Fruit fly (Drosophila melanogaster): ENCODE measurements around the gene hay.

Gene hay

DNA sequence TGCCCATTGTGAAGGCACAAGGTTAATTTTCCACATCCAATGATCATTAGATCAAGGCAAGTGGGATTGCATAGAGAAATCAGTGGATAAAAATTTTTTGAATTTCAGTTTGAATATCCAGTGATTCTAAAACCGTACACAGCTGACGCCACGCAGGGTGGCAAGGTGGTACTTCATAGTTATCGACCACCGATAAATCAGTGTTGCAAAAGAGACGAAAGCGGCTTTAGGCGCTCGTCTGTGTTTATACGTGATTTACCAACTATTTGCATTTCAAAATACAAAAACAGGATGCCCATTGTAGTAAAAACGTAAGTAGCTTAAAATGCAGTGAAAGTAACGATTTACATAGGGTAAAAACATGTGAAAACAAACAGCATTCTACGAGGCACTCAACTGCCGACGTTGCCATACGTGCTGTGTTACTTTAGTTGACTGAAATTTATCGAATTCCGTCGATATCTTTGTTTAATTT is at the start of gene hay, which contains the start of the genes CG42535 and CG34001:
TSS of gene hay (plus strand) at position 195 of the 475 bp plus-strand sequence.
TSS of gene CG42535 (minus strand) at position 51 of the 475 bp plus-strand sequence.
TSS of gene CG34001 (plus strand) at position 195 of the 475 bp plus-strand sequence.
- TF ChIP-seq toe (GFP tag; optimal IDR thresholded peaks at IDR 0.05) (no peak), pad (GFP tag; optimal IDR thresholded peaks at IDR 0.05) (peak; percentile 16), bab1 (GFP tag; optimal IDR thresholded peaks at IDR 0.05) (peak; percentile 24), cic (GFP tag; optimal IDR thresholded peaks at IDR 0.05) (no peak), Crg-1 (GFP tag; optimal IDR thresholded peaks at IDR 0.05) (no peak), CG5204 (GFP tag; optimal IDR thresholded peaks at IDR 0.05) (no peak), ovo (GFP tag; optimal IDR thresholded peaks at IDR 0.05) (no peak), CG14711 (tag; optimal IDR thresholded peaks at IDR 0.05) (peak; percentile 4), kay (GFP tag; ENCODE audit: borderline replicate concordance) (no peak), CG7045 (GFP tag; optimal IDR thresholded peaks at IDR 0.05) (no peak), cnc (optimal IDR thresholded peaks at IDR 0.05) (no peak), CG11617 (GFP tag; optimal IDR thresholded peaks at IDR 0.05) (no peak), CG12768 (GFP tag; optimal IDR thresholded peaks at IDR 0.05) (no peak), Hr96 (GFP tag; optimal IDR thresholded peaks at IDR 0.05) (peak; percentile 1), CG7101 (tag; optimal IDR thresholded peaks at IDR 0.05) (peak; percentile 11), CG1620 (GFP tag; optimal IDR thresholded peaks at IDR 0.05) (no peak), Clk (GFP tag; optimal IDR thresholded peaks at IDR 0.05) (no peak), tj (GFP tag; optimal IDR thresholded peaks at IDR 0.05) (no peak), Mnt (GFP tag; optimal IDR thresholded peaks at IDR 0.05) (no peak), CG33017 (tag; optimal IDR thresholded peaks at IDR 0.05) (no peak)

DNA sequence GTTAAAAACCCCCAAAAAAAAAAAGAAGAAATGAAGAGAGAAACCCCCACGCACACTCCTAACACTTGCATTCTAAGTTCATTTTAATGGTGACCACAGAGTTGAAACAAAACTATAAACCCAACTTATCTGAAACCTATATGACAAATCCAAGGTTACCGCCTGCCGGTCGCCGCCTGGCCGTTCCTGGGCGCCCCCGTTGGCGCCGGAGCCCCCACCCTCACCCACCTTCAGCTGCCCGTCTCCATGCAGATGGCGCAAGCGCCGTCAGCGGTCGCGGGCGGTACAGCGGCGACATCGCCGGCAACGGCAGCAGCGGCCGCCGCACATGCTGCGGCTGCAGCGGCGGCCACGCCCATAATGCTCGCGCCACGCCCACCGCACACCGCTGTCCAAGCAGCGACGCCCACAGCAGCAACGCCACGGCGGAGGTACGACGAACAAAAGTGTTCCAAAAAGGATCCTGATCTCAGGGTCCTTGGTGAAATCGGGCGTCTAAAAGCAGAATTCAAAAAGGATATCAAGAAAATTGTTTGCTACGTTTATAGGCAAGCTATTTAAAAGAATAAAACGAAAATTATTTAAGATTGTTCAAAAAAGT is 49.1 kb upstream of the hay start:
- no peak for TF ChIP-seq CG12768 (GFP tag; optimal IDR thresholded peaks at IDR 0.05)
- no peak for TF ChIP-seq cnc (optimal IDR thresholded peaks at IDR 0.05)
- TF ChIP-seq toe (GFP tag; optimal IDR thresholded peaks at IDR 0.05), result no peak
- no peak for TF ChIP-seq bab1 (GFP tag; optimal IDR thresholded peaks at IDR 0.05)
- TF ChIP-seq CG1620 (GFP tag; optimal IDR thresholded peaks at IDR 0.05), result no peak
- TF ChIP-seq cic (GFP tag; optimal IDR thresholded peaks at IDR 0.05), result no peak
- TF ChIP-seq CG5204 (GFP tag; optimal IDR thresholded peaks at IDR 0.05), result no peak
- no peak for TF ChIP-seq tj (GFP tag; optimal IDR thresholded peaks at IDR 0.05)
- TF ChIP-seq pad (GFP tag; optimal IDR thresholded peaks at IDR 0.05), result no peak
- no peak for TF ChIP-seq ovo (GFP tag; optimal IDR thresholded peaks at IDR 0.05)
- TF ChIP-seq CG33017 (tag; optimal IDR thresholded peaks at IDR 0.05), result no peak
- TF ChIP-seq CG11617 (GFP tag; optimal IDR thresholded peaks at IDR 0.05), result no peak

DNA sequence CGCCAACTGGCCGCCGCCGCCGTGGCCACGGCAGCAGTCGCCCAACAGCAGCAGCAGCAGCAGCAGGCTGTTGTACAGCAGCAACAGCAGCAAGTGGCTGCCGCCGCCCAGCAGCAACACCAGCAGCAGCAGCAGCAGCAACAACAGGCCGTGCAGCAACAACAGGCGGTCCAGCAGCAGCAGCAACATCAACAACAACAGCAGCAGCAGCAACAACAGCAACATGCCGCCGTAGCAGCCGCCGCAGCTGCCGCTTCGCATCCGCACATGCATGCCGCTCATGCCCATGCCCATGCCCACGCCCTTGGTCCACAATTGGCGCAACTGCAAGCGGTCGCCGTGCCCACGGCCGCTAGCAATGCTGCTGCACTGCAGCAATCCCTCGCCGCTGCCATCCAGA is 45.9 kb upstream of the hay start:
- TF ChIP-seq cnc (optimal IDR thresholded peaks at IDR 0.05), result no peak
- no peak for TF ChIP-seq Clk (GFP tag; optimal IDR thresholded peaks at IDR 0.05)
- no peak for TF ChIP-seq CG1620 (GFP tag; optimal IDR thresholded peaks at IDR 0.05)
- no peak for TF ChIP-seq CG5204 (GFP tag; optimal IDR thresholded peaks at IDR 0.05)
- TF ChIP-seq cic (GFP tag; optimal IDR thresholded peaks at IDR 0.05), result no peak
- TF ChIP-seq CG7045 (GFP tag; optimal IDR thresholded peaks at IDR 0.05), result no peak
- no peak for TF ChIP-seq CG33017 (tag; optimal IDR thresholded peaks at IDR 0.05)
- no peak for TF ChIP-seq bab1 (GFP tag; optimal IDR thresholded peaks at IDR 0.05)
- no peak for TF ChIP-seq CG12768 (GFP tag; optimal IDR thresholded peaks at IDR 0.05)
- TF ChIP-seq CG11617 (GFP tag; optimal IDR thresholded peaks at IDR 0.05), result no peak
- no peak for TF ChIP-seq Crg-1 (GFP tag; optimal IDR thresholded peaks at IDR 0.05)
- TF ChIP-seq Mnt (GFP tag; optimal IDR thresholded peaks at IDR 0.05), result no peak
- TF ChIP-seq CG14711 (tag; optimal IDR thresholded peaks at IDR 0.05), result no peak
- no peak for TF ChIP-seq tj (GFP tag; optimal IDR thresholded peaks at IDR 0.05)

DNA sequence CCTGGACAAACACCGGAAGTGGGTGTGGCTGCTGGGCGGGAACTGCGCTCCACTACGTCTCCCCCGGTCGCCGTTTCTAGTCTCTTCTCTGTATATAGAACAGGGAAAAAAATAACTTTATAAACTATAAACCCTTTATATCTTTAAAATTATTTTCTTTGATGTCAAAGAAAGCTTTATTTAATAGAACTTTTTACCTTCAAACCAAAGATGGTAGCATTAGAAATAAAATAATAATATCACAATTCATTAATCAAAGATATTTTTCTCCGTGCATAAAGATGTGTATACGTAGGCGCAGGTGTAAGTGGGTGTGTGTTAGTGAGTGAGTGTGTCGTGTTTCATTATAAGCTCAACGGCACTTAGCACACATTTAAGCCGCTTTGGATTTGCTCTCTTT is 31.4 kb upstream of the hay start:
- TF ChIP-seq ovo (GFP tag; optimal IDR thresholded peaks at IDR 0.05), result no peak
- TF ChIP-seq CG1620 (GFP tag; optimal IDR thresholded peaks at IDR 0.05), result no peak
- TF ChIP-seq bab1 (GFP tag; optimal IDR thresholded peaks at IDR 0.05), result no peak
- no peak for TF ChIP-seq CG14711 (tag; optimal IDR thresholded peaks at IDR 0.05)
- TF ChIP-seq CG7045 (GFP tag; optimal IDR thresholded peaks at IDR 0.05), result no peak
- TF ChIP-seq tj (GFP tag; optimal IDR thresholded peaks at IDR 0.05), result no peak
- no peak for TF ChIP-seq CG12768 (GFP tag; optimal IDR thresholded peaks at IDR 0.05)
- TF ChIP-seq cnc (optimal IDR thresholded peaks at IDR 0.05), result no peak
- no peak for TF ChIP-seq pad (GFP tag; optimal IDR thresholded peaks at IDR 0.05)
- TF ChIP-seq toe (GFP tag; optimal IDR thresholded peaks at IDR 0.05), result no peak

DNA sequence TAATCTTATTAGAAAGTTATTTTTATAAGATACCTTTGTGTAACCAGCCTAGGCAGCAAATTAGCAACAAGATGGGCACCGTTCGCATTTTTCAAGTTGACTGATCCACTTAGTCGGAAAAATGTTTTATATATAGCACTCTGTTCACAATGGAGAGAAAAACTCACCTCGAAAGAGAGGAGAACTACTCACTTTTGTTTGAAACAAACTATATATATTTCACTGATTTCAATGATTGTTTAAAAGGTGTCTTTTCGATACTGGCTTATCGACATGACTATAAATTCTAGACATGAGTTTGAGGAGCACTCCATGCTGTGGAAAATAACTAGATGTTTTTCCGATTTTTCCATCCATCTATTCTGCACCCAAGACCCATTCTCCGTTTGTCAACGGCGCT is 7.4 kb upstream of the hay start, which contains the start of gene CG42521:
TSS of gene CG42521 (minus strand) at position 101 of the 400 bp plus-strand sequence.
- no peak for TF ChIP-seq toe (GFP tag; optimal IDR thresholded peaks at IDR 0.05)
- no peak for TF ChIP-seq Hr96 (GFP tag; optimal IDR thresholded peaks at IDR 0.05)
- no peak for TF ChIP-seq CG14711 (tag; optimal IDR thresholded peaks at IDR 0.05)
- no peak for TF ChIP-seq CG5204 (GFP tag; optimal IDR thresholded peaks at IDR 0.05)
- no peak for TF ChIP-seq CG11617 (GFP tag; optimal IDR thresholded peaks at IDR 0.05)
- TF ChIP-seq CG7045 (GFP tag; optimal IDR thresholded peaks at IDR 0.05), result no peak
- TF ChIP-seq cnc (optimal IDR thresholded peaks at IDR 0.05), result no peak
- no peak for TF ChIP-seq cic (GFP tag; optimal IDR thresholded peaks at IDR 0.05)
- no peak for TF ChIP-seq Crg-1 (GFP tag; optimal IDR thresholded peaks at IDR 0.05)
- TF ChIP-seq ovo (GFP tag; optimal IDR thresholded peaks at IDR 0.05), result no peak
- TF ChIP-seq kay (GFP tag; ENCODE audit: borderline replicate concordance), result no peak
- TF ChIP-seq CG33017 (tag; optimal IDR thresholded peaks at IDR 0.05), result no peak
- TF ChIP-seq CG7101 (tag; optimal IDR thresholded peaks at IDR 0.05), result no peak
- no peak for TF ChIP-seq pad (GFP tag; optimal IDR thresholded peaks at IDR 0.05)
- no peak for TF ChIP-seq bab1 (GFP tag; optimal IDR thresholded peaks at IDR 0.05)
- TF ChIP-seq tj (GFP tag; optimal IDR thresholded peaks at IDR 0.05), result no peak
- TF ChIP-seq Clk (GFP tag; optimal IDR thresholded peaks at IDR 0.05), result no peak
- no peak for TF ChIP-seq CG1620 (GFP tag; optimal IDR thresholded peaks at IDR 0.05)
- no peak for TF ChIP-seq CG12768 (GFP tag; optimal IDR thresholded peaks at IDR 0.05)

DNA sequence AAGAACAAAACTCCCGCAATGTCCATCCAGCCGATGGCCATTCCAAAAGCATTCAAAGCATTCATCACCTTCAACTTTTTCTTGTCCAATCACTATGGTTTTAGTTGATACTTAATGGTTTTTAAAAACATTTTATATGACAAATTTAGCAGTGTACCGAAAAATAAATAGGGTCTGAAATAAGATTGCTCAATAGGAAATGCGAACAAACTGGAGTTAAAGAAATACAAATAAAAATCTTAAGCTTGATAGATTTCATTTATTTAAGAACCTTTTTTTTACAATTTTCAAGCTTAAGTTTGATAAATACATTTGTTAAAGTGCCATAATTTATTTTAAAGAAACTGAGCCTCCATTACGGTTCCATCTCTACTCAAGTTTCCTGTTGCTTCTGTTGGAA is 5.4 kb upstream of the hay start, which contains the start of gene CG43127:
TSS of gene CG43127 (minus strand) at position 101 of the 400 bp plus-strand sequence.
- TF ChIP-seq CG12768 (GFP tag; optimal IDR thresholded peaks at IDR 0.05) (no peak), tj (GFP tag; optimal IDR thresholded peaks at IDR 0.05) (no peak), CG7101 (tag; optimal IDR thresholded peaks at IDR 0.05) (no peak), CG11617 (GFP tag; optimal IDR thresholded peaks at IDR 0.05) (no peak), kay (GFP tag; ENCODE audit: borderline replicate concordance) (no peak), Hr96 (GFP tag; optimal IDR thresholded peaks at IDR 0.05) (no peak), Clk (GFP tag; optimal IDR thresholded peaks at IDR 0.05) (no peak), CG1620 (GFP tag; optimal IDR thresholded peaks at IDR 0.05) (no peak), CG7045 (GFP tag; optimal IDR thresholded peaks at IDR 0.05) (no peak), CG5204 (GFP tag; optimal IDR thresholded peaks at IDR 0.05) (no peak)

All from whole organism, adult.